Worm (Caenorhabditis elegans) whole organism, L1 larva: ENCODE results near the gene srd-38.

ENCODE experiments used
- ama-1 ChIP-seq: fragments of 150-350 bp; optimal IDR thresholded peaks from 2 replicates; lab custom pipeline; 2014
- ceh-82 ChIP-seq, 3 experiments: fragments of 150-350 bp in 1 of 3; sonication (generic microtip) in 2 of 3; optimal IDR thresholded peaks; 2 replicates each; lab custom pipeline; 2014 to 2017; ENCODE audit warnings: missing biosample characterization in 3 of 3, missing genetic modification characterization in 3 of 3
- fos-1 ChIP-seq: fragments of 150-350 bp; optimal IDR thresholded peaks from 2 replicates; lab custom pipeline; 2014; ENCODE audit warnings: missing biosample characterization, missing genetic modification characterization
- grh-1 ChIP-seq: fragments of 200-800 bp; sonication (Bioruptor generic); IDR thresholded peaks from 2 replicates; pipeline ENCODE4 v1.3.6; 2022; ENCODE audit warnings: missing genetic modification reagents, missing genetic modification characterization, missing compliant biosample characterization
- jun-1 ChIP-seq: fragments of 150-350 bp; optimal IDR thresholded peaks from 2 replicates; lab custom pipeline; 2014; ENCODE audit warnings: missing biosample characterization, missing genetic modification reagents, missing genetic modification characterization
- lin-15B ChIP-seq: fragments of 150-350 bp; sonication (generic microtip); optimal IDR thresholded peaks from 3 replicates; lab custom pipeline; 2014; ENCODE audit warnings: missing biosample characterization, missing genetic modification characterization
- mep-1 ChIP-seq: fragments of 150-350 bp; optimal IDR thresholded peaks from 2 replicates; lab custom pipeline; 2014; ENCODE audit warnings: missing biosample characterization, missing genetic modification characterization
- nhr-12 ChIP-seq: sonication (generic microtip); optimal IDR thresholded peaks from 2 replicates; lab custom pipeline; 2017; ENCODE audit warnings: missing biosample characterization, missing genetic modification characterization
- nhr-76 ChIP-seq: sonication (generic microtip); optimal IDR thresholded peaks from 2 replicates; lab custom pipeline; 2017; ENCODE audit warnings: missing biosample characterization, missing genetic modification characterization
- nhr-84 ChIP-seq: sonication (generic microtip); optimal IDR thresholded peaks from 2 replicates; lab custom pipeline; 2017; ENCODE audit warnings: missing biosample characterization, missing genetic modification characterization
- skn-1 ChIP-seq: fragments of 150-350 bp; optimal IDR thresholded peaks from 2 replicates; lab custom pipeline; 2014; ENCODE audit warnings: missing biosample characterization, missing genetic modification characterization
- tbx-2 ChIP-seq: sonication (generic microtip); optimal IDR thresholded peaks from 2 replicates; lab custom pipeline; 2016; ENCODE audit warnings: missing genetic modification characterization, missing compliant biosample characterization
- unc-62 ChIP-seq: fragments of 150-350 bp; optimal IDR thresholded peaks from 2 replicates; lab custom pipeline; 2014; ENCODE audit warnings: missing biosample characterization, missing genetic modification reagents, missing genetic modification characterization
- ztf-11 ChIP-seq, 2 experiments: sonication (generic microtip); optimal IDR thresholded peaks; 2 replicates each; lab custom pipeline; 2016 to 2017; ENCODE audit warnings: missing genetic modification characterization in 2 of 2, missing biosample characterization in 1 of 2, missing compliant biosample characterization in 1 of 2

DNA sequence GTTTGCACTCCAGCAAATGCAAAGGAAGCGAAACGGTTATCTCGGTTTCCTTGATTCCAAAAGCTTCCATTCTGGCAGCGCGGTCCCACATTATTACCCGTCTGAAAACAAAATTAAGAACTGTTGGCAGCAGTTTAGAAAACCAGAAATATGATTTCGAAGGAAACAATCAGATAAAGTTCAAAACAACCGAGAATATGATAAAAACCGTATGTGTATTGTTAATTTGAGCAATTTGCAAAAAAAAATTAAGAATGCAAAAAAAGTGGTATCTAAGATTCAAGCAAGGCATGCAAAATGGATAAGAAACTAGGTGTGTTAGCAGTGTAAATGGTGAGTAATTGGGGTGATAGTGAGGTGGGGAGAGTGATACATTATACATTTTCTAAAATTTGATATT lies 2.9 kb upstream of the srd-38 start, which contains the start of gene R04D3.4:
- TF ChIP-seq nhr-84 (tag; lab: Kevin White, UChicago) (no peak), nhr-12 (no peak), unc-62 (GFP tag; lab: Kevin White, UChicago) (no peak), ceh-82 (tag; optimal IDR thresholded peaks at IDR 0.05; lab: Kevin White, UChicago) (no peak), nhr-76 (no peak), tbx-2 (tag; lab: Kevin White, UChicago) (no peak), grh-1 (no peak), ama-1 (lab: Kevin White, UChicago) (no peak), mep-1 (no peak), jun-1 (tag; lab: Kevin White, UChicago) (no peak), skn-1 (tag; lab: Kevin White, UChicago) (no peak), fos-1 (no peak), lin-15B (tag; lab: Kevin White, UChicago) (no peak), ztf-11 (tag; optimal IDR thresholded peaks at IDR 0.05; lab: Kevin White, UChicago) (no peak)
